Worm (Caenorhabditis elegans): Measurements from ENCODE around the gene F52D10.2.

ce11 chrX:11541690-11542089 lies 49.8 kb downstream of the F52D10.2 start:
- TF ChIP-seq elt-3 (tag; optimal IDR thresholded peaks at IDR 0.05), result no peak
- no peak for TF ChIP-seq mep-1 (tag; optimal IDR thresholded peaks at IDR 0.05)
- TF ChIP-seq tbx-2 (tag; optimal IDR thresholded peaks at IDR 0.05), result no peak
- TF ChIP-seq nhr-71 (tag; optimal IDR thresholded peaks at IDR 0.05), result no peak
- TF ChIP-seq rnt-1 (tag; optimal IDR thresholded peaks at IDR 0.05), result no peak
- no peak for TF ChIP-seq snpc-4 (tag; optimal IDR thresholded peaks at IDR 0.05)
- no peak for TF ChIP-seq grh-1 (GFP tag; IDR thresholded peaks at IDR 0.05)
- TF ChIP-seq pqm-1 (tag; optimal IDR thresholded peaks at IDR 0.05), result no peak
- no peak for TF ChIP-seq ceh-82 (tag; optimal IDR thresholded peaks at IDR 0.05)
- no peak for TF ChIP-seq ztf-11 (tag; optimal IDR thresholded peaks at IDR 0.05)
- no peak for TF ChIP-seq skn-1 (tag; optimal IDR thresholded peaks at IDR 0.05)
- TF ChIP-seq fkh-10 (GFP tag; optimal IDR thresholded peaks at IDR 0.05), result no peak
- TF ChIP-seq egl-13 (tag; optimal IDR thresholded peaks at IDR 0.05), result no peak
- TF ChIP-seq nhr-11 (tag; optimal IDR thresholded peaks at IDR 0.05), result no peak
